Fruit fly (Drosophila melanogaster) whole organism, embryonic: ENCODE results near the gene CG45061.

Source experiments
- B-H2 ChIP-seq: fragments of 200-800 bp; sonication (Bioruptor generic); optimal IDR thresholded peaks from 2 replicates; lab custom pipeline; 2018; ENCODE audit warnings: missing biosample characterization, mild to moderate bottlenecking, missing genetic modification characterization
- BtbVII ChIP-seq: fragments of 200-800 bp; sonication (Bioruptor generic); optimal IDR thresholded peaks from 3 replicates; lab custom pipeline; 2017; ENCODE audit warnings: missing biosample characterization, mild to moderate bottlenecking, missing genetic modification characterization
- CG10147 ChIP-seq: fragments of 200-800 bp; sonication (Bioruptor generic); optimal IDR thresholded peaks from 2 replicates; lab custom pipeline; 2019; ENCODE audit warnings: missing biosample characterization, mild to moderate bottlenecking, missing genetic modification characterization, moderate library complexity
- CG10366 ChIP-seq: fragments of 200-800 bp; sonication (Bioruptor generic); IDR thresholded peaks from 2 replicates; pipeline ENCODE4 v1.3.6; 2022; ENCODE audit warnings: missing biosample characterization, missing genetic modification characterization
- CG10431 ChIP-seq: fragments of 200-800 bp; sonication (Bioruptor generic); optimal IDR thresholded peaks from 3 replicates; lab custom pipeline; 2018; ENCODE audit warnings: missing biosample characterization, mild to moderate bottlenecking, missing genetic modification characterization
- CG10543 ChIP-seq: fragments of 200-800 bp; sonication (Bioruptor generic); optimal IDR thresholded peaks from 3 replicates; lab custom pipeline; 2017; ENCODE audit warnings: missing biosample characterization, mild to moderate bottlenecking, missing genetic modification characterization, moderate library complexity
- CG10565 ChIP-seq: fragments of 200-800 bp; sonication (Bioruptor generic); optimal IDR thresholded peaks from 3 replicates; lab custom pipeline; 2016; ENCODE audit warnings: missing biosample characterization, mild to moderate bottlenecking, missing genetic modification characterization
- CG11247 ChIP-seq: fragments of 200-800 bp; sonication (Bioruptor generic); IDR thresholded peaks from 2 replicates; pipeline ENCODE4 v1.3.6; 2022; ENCODE audit warnings: missing biosample characterization, missing genetic modification characterization
- CG13296 ChIP-seq: fragments of 200-800 bp; sonication (Bioruptor generic); optimal IDR thresholded peaks from 3 replicates; lab custom pipeline; 2018; ENCODE audit warnings: missing biosample characterization, mild to moderate bottlenecking, missing genetic modification characterization
- CG15011 ChIP-seq: fragments of 200-800 bp; sonication (Bioruptor generic); optimal IDR thresholded peaks from 3 replicates; lab custom pipeline; 2018; ENCODE audit warnings: missing biosample characterization, mild to moderate bottlenecking, missing genetic modification characterization
- CG15269 ChIP-seq: fragments of 200-800 bp; sonication (Bioruptor generic); optimal IDR thresholded peaks from 2 replicates; lab custom pipeline; 2018; ENCODE audit warnings: missing biosample characterization, mild to moderate bottlenecking, missing genetic modification characterization, moderate library complexity
- CG16813 ChIP-seq: fragments of 200-800 bp; sonication (Bioruptor generic); IDR thresholded peaks from 3 replicates; pipeline ENCODE4 v1.3.6; 2022; ENCODE audit warnings: missing biosample characterization, missing genetic modification characterization; ENCODE audit not compliant: partially characterized antibody
- CG3065 ChIP-seq: fragments of 200-800 bp; sonication (Bioruptor generic); optimal IDR thresholded peaks from 2 replicates; lab custom pipeline; 2016; ENCODE audit warnings: missing biosample characterization, missing genetic modification characterization
- CG31365 ChIP-seq: fragments of 200-800 bp; sonication (Bioruptor generic); optimal IDR thresholded peaks from 2 replicates; lab custom pipeline; 2018; ENCODE audit warnings: missing biosample characterization, mild to moderate bottlenecking, missing genetic modification characterization
- CG32532 ChIP-seq: fragments of 200-800 bp; sonication (Bioruptor generic); IDR thresholded peaks from 2 replicates; pipeline ENCODE4 v1.3.6; 2022; ENCODE audit warnings: missing biosample characterization, missing genetic modification characterization
- CG3995 ChIP-seq: fragments of 200-800 bp; sonication (Bioruptor generic); optimal IDR thresholded peaks from 3 replicates; lab custom pipeline; 2016; ENCODE audit warnings: missing biosample characterization, missing genetic modification characterization
- CG6175 ChIP-seq: fragments of 200-800 bp; sonication (Bioruptor generic); IDR thresholded peaks from 3 replicates; pipeline ENCODE4 v1.3.6; 2022; ENCODE audit warnings: missing biosample characterization, missing genetic modification characterization
- CG6765 ChIP-seq: fragments of 200-800 bp; sonication (Bioruptor generic); optimal IDR thresholded peaks from 3 replicates; lab custom pipeline; 2017; ENCODE audit warnings: missing biosample characterization, mild to moderate bottlenecking, missing genetic modification characterization
- CG7928 ChIP-seq: fragments of 200-800 bp; sonication (Bioruptor generic); optimal IDR thresholded peaks from 2 replicates; lab custom pipeline; 2017; ENCODE audit warnings: missing biosample characterization, mild to moderate bottlenecking, missing genetic modification characterization
- Deaf1 ChIP-seq: fragments of 200-800 bp; optimal IDR thresholded peaks from 3 replicates; lab custom pipeline; 2019; ENCODE audit warnings: missing biosample characterization, mild to moderate bottlenecking, missing genetic modification characterization, moderate library complexity
- Doc2 ChIP-seq: fragments of 200-800 bp; sonication (Bioruptor generic); IDR thresholded peaks from 2 replicates; pipeline ENCODE4 v1.3.6; 2022; ENCODE audit warnings: missing biosample characterization, missing genetic modification characterization
- Fer1 ChIP-seq: fragments of 200-800 bp; sonication (Bioruptor generic); optimal IDR thresholded peaks from 2 replicates; lab custom pipeline; 2017; ENCODE audit warnings: missing biosample characterization, mild to moderate bottlenecking, missing genetic modification characterization
- H2.0 ChIP-seq: fragments of 200-800 bp; sonication (Bioruptor generic); IDR thresholded peaks from 2 replicates; pipeline ENCODE4 v1.3.6; 2022; ENCODE audit warnings: missing biosample characterization, missing genetic modification characterization
- HLH4C ChIP-seq: fragments of 200-800 bp; sonication (Bioruptor generic); IDR thresholded peaks from 3 replicates; pipeline ENCODE4 v1.3.6; 2022; ENCODE audit warnings: missing biosample characterization, missing genetic modification characterization; ENCODE audit not compliant: partially characterized antibody
- Hey ChIP-seq: fragments of 200-800 bp; sonication (Bioruptor generic); optimal IDR thresholded peaks from 3 replicates; lab custom pipeline; 2018; ENCODE audit warnings: missing biosample characterization, mild to moderate bottlenecking, missing genetic modification characterization
- Kr ChIP-seq: fragments of 200-800 bp; sonication (Bioruptor generic); optimal IDR thresholded peaks from 2 replicates; lab custom pipeline; 2017; ENCODE audit warnings: missing biosample characterization, mild to moderate bottlenecking, missing genetic modification characterization
- Nf-YA ChIP-seq: fragments of 200-800 bp; sonication (Bioruptor generic); IDR thresholded peaks from 2 replicates; pipeline ENCODE4 v1.3.6; 2022; ENCODE audit warnings: missing biosample characterization, missing genetic modification characterization
- Nf-YC ChIP-seq: fragments of 200-800 bp; optimal IDR thresholded peaks from 3 replicates; lab custom pipeline; 2019; ENCODE audit warnings: missing biosample characterization, mild to moderate bottlenecking, missing genetic modification characterization, moderate library complexity
- NfI ChIP-seq: fragments of 200-800 bp; sonication (Bioruptor generic); optimal IDR thresholded peaks from 3 replicates; lab custom pipeline; 2018; ENCODE audit warnings: missing biosample characterization, mild to moderate bottlenecking, missing genetic modification characterization, moderate library complexity
- Oli ChIP-seq: fragments of 200-800 bp; sonication (Bioruptor generic); optimal IDR thresholded peaks from 2 replicates; lab custom pipeline; 2018; ENCODE audit warnings: missing biosample characterization, mild to moderate bottlenecking, missing genetic modification characterization, moderate library complexity
- Rfx ChIP-seq: fragments of 200-800 bp; sonication (Bioruptor generic); IDR thresholded peaks from 2 replicates; pipeline ENCODE4 v1.3.6; 2022; ENCODE audit warnings: missing biosample characterization, missing genetic modification characterization
- Sry-β ChIP-seq: fragments of 200-800 bp; sonication (Bioruptor generic); optimal IDR thresholded peaks from 2 replicates; lab custom pipeline; 2018; ENCODE audit warnings: missing biosample characterization, mild to moderate bottlenecking, missing genetic modification characterization, moderate library complexity
- Ssrp ChIP-seq: fragments of 200-800 bp; sonication (Bioruptor generic); optimal IDR thresholded peaks from 2 replicates; lab custom pipeline; 2018; ENCODE audit warnings: missing biosample characterization, mild to moderate bottlenecking, missing genetic modification characterization, moderate library complexity
- Trl ChIP-seq, 3 experiments: fragments of >200 bp in 2 of 3; fragments of 200-800 bp in 1 of 3; sonication (Bioruptor generic) in 1 of 3; optimal IDR thresholded peaks; 2 replicates in 1 of 3; 3 replicates in 2 of 3; lab custom pipeline; 2016 to 2017; ENCODE audit warnings: missing biosample characterization in 1 of 3, missing genetic modification characterization in 1 of 3
- bowl ChIP-seq: fragments of 200-800 bp; sonication (Bioruptor generic); IDR thresholded peaks from 2 replicates; pipeline ENCODE4 v1.3.6; 2022; ENCODE audit warnings: missing biosample characterization, missing genetic modification characterization
- chinmo ChIP-seq: fragments of 200-800 bp; sonication (Bioruptor generic); IDR thresholded peaks from 4 replicates; pipeline ENCODE4 v1.3.6; 2022; ENCODE audit warnings: missing biosample characterization, missing genetic modification characterization; ENCODE audit not compliant: partially characterized antibody
- crc ChIP-seq: fragments of 200-800 bp; sonication (Bioruptor generic); optimal IDR thresholded peaks from 2 replicates; lab custom pipeline; 2016; ENCODE audit warnings: missing biosample characterization, missing genetic modification characterization
- gem ChIP-seq: fragments of 200-800 bp; sonication (Bioruptor generic); optimal IDR thresholded peaks from 2 replicates; lab custom pipeline; 2019; ENCODE audit warnings: missing biosample characterization, mild to moderate bottlenecking, missing genetic modification characterization, moderate library complexity
- grn ChIP-seq: fragments of 200-800 bp; sonication (Bioruptor generic); optimal IDR thresholded peaks from 3 replicates; lab custom pipeline; 2017; ENCODE audit warnings: missing biosample characterization, missing genetic modification characterization
- org-1 ChIP-seq: fragments of 200-800 bp; sonication (Bioruptor generic); optimal IDR thresholded peaks from 2 replicates; lab custom pipeline; 2017; ENCODE audit warnings: missing biosample characterization, missing genetic modification characterization
- run ChIP-seq: fragments of 200-800 bp; sonication (Bioruptor generic); optimal IDR thresholded peaks from 3 replicates; lab custom pipeline; 2018; ENCODE audit warnings: missing biosample characterization, mild to moderate bottlenecking, missing genetic modification characterization
- schlank ChIP-seq: fragments of 200-800 bp; sonication (Bioruptor generic); optimal IDR thresholded peaks from 2 replicates; lab custom pipeline; 2018; ENCODE audit warnings: missing biosample characterization, mild to moderate bottlenecking, missing genetic modification characterization
- sr ChIP-seq: fragments of 200-800 bp; sonication (Bioruptor generic); IDR thresholded peaks from 3 replicates; pipeline ENCODE4 v1.3.6; 2022; ENCODE audit warnings: missing biosample characterization, missing genetic modification characterization
- sug ChIP-seq: fragments of 200-800 bp; optimal IDR thresholded peaks from 2 replicates; lab custom pipeline; 2019; ENCODE audit warnings: missing biosample characterization, mild to moderate bottlenecking, missing genetic modification characterization, moderate library complexity
- zen2 ChIP-seq: fragments of 200-800 bp; sonication (Bioruptor generic); IDR thresholded peaks from 3 replicates; pipeline ENCODE4 v1.3.6; 2022; ENCODE audit warnings: missing biosample characterization, missing genetic modification characterization; ENCODE audit not compliant: partially characterized antibody

Gene CG45061

DNA sequence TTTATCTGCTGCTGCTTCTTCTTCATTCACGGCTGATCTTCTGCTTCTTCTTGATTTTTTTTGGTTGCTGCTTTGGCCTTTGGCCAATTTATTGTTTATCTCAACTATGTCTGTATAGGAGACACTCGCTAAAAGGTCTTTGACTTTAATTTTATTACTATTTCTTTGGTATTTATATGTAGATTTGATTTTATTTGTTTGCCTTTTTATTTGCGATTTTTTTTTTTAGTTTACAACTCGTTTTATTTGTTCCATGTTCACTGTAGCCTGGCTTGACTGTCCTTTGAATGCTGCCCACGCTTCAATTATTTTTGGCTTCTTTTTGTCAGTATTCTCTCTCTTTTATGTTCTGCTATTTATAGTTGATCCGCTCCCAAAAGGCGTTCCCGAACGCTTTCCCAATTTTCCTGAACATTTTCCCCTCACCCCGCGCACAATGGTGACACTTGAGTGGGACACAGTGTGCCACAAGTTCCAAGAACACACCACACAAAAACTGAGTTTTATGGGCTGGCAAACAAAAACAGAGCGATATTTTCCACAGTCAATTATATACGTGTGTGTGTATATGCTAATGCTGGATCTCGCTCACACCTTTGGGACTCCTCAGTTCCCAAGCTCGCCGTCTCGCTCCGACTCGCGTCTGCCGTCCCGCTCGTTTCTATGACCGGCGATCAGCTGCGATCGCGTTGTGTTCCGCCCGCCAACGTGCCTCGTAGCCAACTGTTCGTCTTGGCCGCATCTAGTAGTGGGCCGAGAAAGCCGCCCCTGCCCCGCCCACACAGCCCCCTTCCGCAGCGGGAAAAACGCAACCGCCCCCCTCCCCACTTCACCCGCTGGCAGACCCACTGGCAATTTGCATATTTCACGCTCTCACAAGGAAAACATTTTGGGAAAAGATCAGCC lies 4.7 kb upstream of the CG45061 start, which contains the start of gene CG15247 (continued):
- TF ChIP-seq Sry-β (no peak), gem (peak; percentile 87), CG6765 (peak; percentile 24), CG15269 (tag; lab: Kevin White, UChicago) (peak; percentile 82), Oli (tag; lab: Kevin White, UChicago) (peak; percentile 72), Nf-YC (tag; lab: Kevin White, UChicago) (peak; percentile 45), org-1 (GFP tag; lab: Kevin White, UChicago) (no peak), CG15011 (GFP tag; lab: Kevin White, UChicago) (peak; percentile 21), Hey (tag; lab: Kevin White, UChicago) (no peak), CG10565 (no peak), bowl (GFP tag; lab: Robert Waterston, UW) (peak; percentile 43; the same call in 1 of the 2 replicates), Nf-YA (GFP tag; lab: Robert Waterston, UW) (peak; percentile 56; the same call in 1 of the 2 replicates), Ssrp (peak; percentile 73), Kr (no peak), CG10366 (GFP tag; lab: Robert Waterston, UW) (peak; percentile 84), CG16813 (GFP tag; lab: Robert Waterston, UW) (no peak), CG3065 (peak; percentile 7), run (tag; lab: Kevin White, UChicago) (no peak), Doc2 (GFP tag; lab: Robert Waterston, UW) (no peak), B-H2 (GFP tag; lab: Kevin White, UChicago) (peak; percentile 68)

DNA sequence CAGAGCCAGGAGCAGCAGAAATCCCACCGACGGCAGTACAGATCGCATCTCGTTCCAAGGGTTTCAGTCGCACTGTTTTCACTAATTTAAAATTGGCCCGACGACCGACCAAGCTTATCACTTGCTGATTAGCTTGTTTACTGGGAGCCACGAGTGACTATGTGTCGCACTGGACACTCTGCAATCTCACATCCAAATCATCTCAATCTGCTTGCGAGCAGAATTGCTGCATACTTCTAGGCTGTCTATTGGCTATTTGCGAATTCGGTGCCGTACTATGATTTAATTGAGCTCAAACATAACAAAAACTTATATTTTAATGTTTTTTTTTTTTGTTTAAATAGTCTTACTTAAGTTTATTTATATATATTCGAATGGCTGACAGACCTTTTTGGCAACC lies 2.4 kb upstream of the CG45061 start, which contains the start of gene CG32695:
Gene CG32695 (minus strand): TSS at position 141 of the 400 bp plus-strand sequence.
- no peak for TF ChIP-seq NfI
- peak; percentile 9 for TF ChIP-seq CG10543 (GFP tag; lab: Kevin White, UChicago)
- peak; percentile 50 for TF ChIP-seq grn (GFP tag; lab: Kevin White, UChicago)

DNA sequence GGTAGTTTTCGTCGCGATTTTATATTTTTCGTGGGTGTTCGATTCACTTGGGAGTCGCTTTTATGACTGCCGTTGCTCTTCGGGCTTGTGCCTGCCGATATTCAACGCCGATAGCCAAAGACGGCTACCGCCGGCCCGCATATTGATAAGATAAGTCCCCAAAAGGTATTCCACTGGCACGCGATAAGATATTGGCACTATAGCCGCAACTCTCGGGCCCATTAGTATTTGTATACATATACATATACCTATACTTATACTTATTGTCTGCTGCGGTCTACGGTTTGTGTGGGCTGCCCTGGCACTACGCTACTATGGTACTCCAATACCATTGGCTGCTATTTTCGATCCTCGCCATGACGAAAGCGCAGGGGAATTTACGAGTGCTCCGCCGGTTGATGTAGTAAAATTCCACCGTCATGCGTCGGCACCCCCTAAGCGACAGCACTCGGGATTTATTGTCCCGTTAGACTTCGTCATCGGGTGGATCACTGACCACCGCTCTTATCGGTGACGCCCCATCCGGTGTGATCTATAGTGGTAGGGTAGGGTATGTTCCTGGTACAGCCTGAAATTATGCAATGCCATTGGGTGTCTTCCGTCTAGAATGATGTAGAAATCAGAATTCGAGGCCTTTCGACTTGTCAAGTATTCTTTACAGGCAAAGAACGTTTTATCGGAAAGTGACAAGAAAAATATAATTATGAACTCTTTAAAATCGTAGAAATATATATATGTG lies 2.8 kb downstream of the CG45061 start, which contains the start of gene CG45060:
Gene CG45060 (minus strand): TSS at position 59 of the 739 bp plus-strand sequence.
- TF ChIP-seq chinmo (GFP tag; lab: Robert Waterston, UW) (0 out of 4 replicates have a peak, but pooled peaks have one; percentile 8), CG13296 (GFP tag; lab: Kevin White, UChicago) (no peak), CG6175 (GFP tag; lab: Robert Waterston, UW) (0 out of 3 replicates have a peak, but pooled peaks have one; percentile 28), CG31365 (tag; lab: Kevin White, UChicago) (no peak), sug (tag; lab: Kevin White, UChicago) (peak; percentile 95), CG32532 (peak; percentile 30; the same call in 1 of the 2 replicates), schlank (no peak), Trl (optimal IDR thresholded peaks at IDR 0.05; lab: Kevin White, UChicago) (no peak), Trl (GFP tag; optimal IDR thresholded peaks at IDR 0.05; lab: Kevin White, UChicago) (no peak), Rfx (no peak), Fer1 (GFP tag; lab: Kevin White, UChicago) (peak; percentile 15), BtbVII (peak; percentile 83), HLH4C (no peak), CG11247 (no peak), sr (GFP tag; lab: Robert Waterston, UW) (no peak), zen2 (GFP tag; lab: Robert Waterston, UW) (no peak), CG10147 (GFP tag; lab: Kevin White, UChicago) (no peak), CG3995 (GFP tag; lab: Kevin White, UChicago) (peak; percentile 14), H2.0 (GFP tag; lab: Robert Waterston, UW) (no peak), CG10431 (GFP tag; lab: Kevin White, UChicago) (no peak), Deaf1 (peak; percentile 85), CG7928 (GFP tag; lab: Kevin White, UChicago) (no peak), crc (GFP tag; lab: Kevin White, UChicago) (no peak)
